Worm (Caenorhabditis elegans) whole organism, young adult: ENCODE measurements around the gene nhr-84.

Experiments used
- K11D2.4 ChIP-seq: fragments of 200-800 bp; sonication (Bioruptor generic); IDR thresholded peaks from 2 replicates; pipeline ENCODE4 v1.3.6; 2022; ENCODE audit warnings: missing genetic modification reagents, missing genetic modification characterization, missing compliant biosample characterization
- ama-1 ChIP-seq, 3 experiments: fragments of 150-350 bp in 1 of 3; sonication (generic microtip) in 2 of 3; optimal IDR thresholded peaks; 2 replicates each; lab custom pipeline; 2014 to 2018; ENCODE audit warnings: missing biosample characterization in 2 of 3, missing genetic modification characterization in 2 of 3, missing genetic modification reagents in 2 of 3
- aptf-2 ChIP-seq: fragments of 200-800 bp; sonication (Bioruptor generic); conservative IDR thresholded peaks from 2 replicates; pipeline ENCODE4 v1.3.6; 2022; ENCODE audit warnings: missing genetic modification reagents, missing genetic modification characterization, missing compliant biosample characterization
- dpl-1 ChIP-seq: fragments of 150-350 bp; optimal IDR thresholded peaks from 2 replicates; lab custom pipeline; 2014; ENCODE audit warnings: missing biosample characterization, missing genetic modification reagents, missing genetic modification characterization
- efl-1 ChIP-seq: fragments of 150-350 bp; optimal IDR thresholded peaks from 2 replicates; lab custom pipeline; 2014; ENCODE audit warnings: missing biosample characterization, missing genetic modification reagents, missing genetic modification characterization
- hmg-20 ChIP-seq: fragments of 200-800 bp; sonication (Bioruptor generic); IDR thresholded peaks from 2 replicates; pipeline ENCODE4 v1.3.6; 2022; ENCODE audit warnings: missing genetic modification reagents, missing genetic modification characterization, missing compliant biosample characterization
- let-526 ChIP-seq: fragments of 200-800 bp; sonication (Bioruptor generic); IDR thresholded peaks from 2 replicates; pipeline ENCODE4 v1.3.6; 2022; ENCODE audit warnings: missing genetic modification reagents, missing genetic modification characterization, missing compliant biosample characterization
- nhr-90 ChIP-seq: sonication (generic microtip); optimal IDR thresholded peaks from 2 replicates; lab custom pipeline; 2016; ENCODE audit warnings: missing genotype, mild to moderate bottlenecking, missing genetic modification characterization, missing compliant biosample characterization
- rcor-1 ChIP-seq: fragments of 200-800 bp; sonication (Bioruptor generic); IDR thresholded peaks from 2 replicates; pipeline ENCODE4 v1.3.6; 2022; ENCODE audit warnings: missing genetic modification reagents, missing genetic modification characterization, missing compliant biosample characterization
- snpc-1.3 ChIP-seq: sonication (generic microtip); optimal IDR thresholded peaks from 2 replicates; lab custom pipeline; 2017; ENCODE audit warnings: missing genetic modification characterization, mild to moderate bottlenecking, missing compliant biosample characterization, antibody characterized with exemption, moderate library complexity, missing genotype, missing genetic modification reagents; ENCODE audit not compliant: insufficient read depth
- snpc-4 ChIP-seq, 5 experiments: fragments of 150-350 bp in 1 of 5; sonication (generic microtip) in 4 of 5; optimal IDR thresholded peaks; 2 replicates each; lab custom pipeline; 2014 to 2018; ENCODE audit warnings: missing genetic modification characterization in 5 of 5, missing biosample characterization in 3 of 5, antibody characterized with exemption in 2 of 5, mild to moderate bottlenecking in 2 of 5, missing compliant biosample characterization in 2 of 5, missing genotype in 2 of 5, moderate library complexity in 2 of 5, missing genetic modification reagents in 1 of 5
- ztf-18 ChIP-seq: sonication (generic microtip); optimal IDR thresholded peaks from 2 replicates; lab custom pipeline; 2016; ENCODE audit warnings: missing genotype, mild to moderate bottlenecking, missing genetic modification characterization, missing compliant biosample characterization

DNA sequence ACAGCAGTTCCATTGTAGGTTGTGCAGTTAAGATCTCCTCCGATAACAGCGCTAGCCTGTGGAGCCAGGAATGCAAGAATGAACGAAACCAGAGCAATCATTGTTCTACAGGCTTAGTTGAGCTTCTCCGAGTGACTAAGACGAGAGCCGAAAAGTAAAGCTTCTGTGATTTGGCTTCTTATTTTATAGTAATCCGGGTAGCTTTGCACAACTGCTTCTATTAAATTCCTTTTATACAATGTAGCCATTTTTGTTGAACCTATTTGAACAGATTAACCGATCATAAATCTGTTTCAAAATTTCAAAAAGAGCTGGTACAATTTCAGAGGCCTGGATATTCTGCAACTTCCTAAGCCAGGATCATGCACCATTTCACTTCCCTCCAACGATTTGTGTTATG is 38.0 kb upstream of the nhr-84 start, which contains the start of gene F35E8.9:
- no peak for TF ChIP-seq ama-1 (optimal IDR thresholded peaks at IDR 0.05; lab: Kevin White, UChicago)
- no peak for TF ChIP-seq ama-1 (GFP tag; optimal IDR thresholded peaks at IDR 0.05; lab: Kevin White, UChicago)
- no peak for TF ChIP-seq efl-1 (GFP tag; lab: Kevin White, UChicago)
- TF ChIP-seq snpc-1.3 (tag; lab: Kevin White, UChicago), result no peak
- TF ChIP-seq ztf-18 (tag; lab: Kevin White, UChicago), result no peak
- TF ChIP-seq nhr-90, result no peak
- no peak for TF ChIP-seq K11D2.4 (GFP tag; lab: Robert Waterston, UW)
- TF ChIP-seq aptf-2 (GFP tag; lab: Robert Waterston, UW), result no peak
- no peak for TF ChIP-seq let-526 (GFP tag; lab: Robert Waterston, UW)
- no peak for TF ChIP-seq snpc-4 (GFP tag; optimal IDR thresholded peaks at IDR 0.05; lab: Kevin White, UChicago)
- TF ChIP-seq snpc-4 (tag; optimal IDR thresholded peaks at IDR 0.05; lab: Kevin White, UChicago), result no peak
- no peak for TF ChIP-seq hmg-20
- no peak for TF ChIP-seq rcor-1
- no peak for TF ChIP-seq dpl-1
